Fruit fly (Drosophila melanogaster): ENCODE data around the gene oc.

The oc gene

DNA sequence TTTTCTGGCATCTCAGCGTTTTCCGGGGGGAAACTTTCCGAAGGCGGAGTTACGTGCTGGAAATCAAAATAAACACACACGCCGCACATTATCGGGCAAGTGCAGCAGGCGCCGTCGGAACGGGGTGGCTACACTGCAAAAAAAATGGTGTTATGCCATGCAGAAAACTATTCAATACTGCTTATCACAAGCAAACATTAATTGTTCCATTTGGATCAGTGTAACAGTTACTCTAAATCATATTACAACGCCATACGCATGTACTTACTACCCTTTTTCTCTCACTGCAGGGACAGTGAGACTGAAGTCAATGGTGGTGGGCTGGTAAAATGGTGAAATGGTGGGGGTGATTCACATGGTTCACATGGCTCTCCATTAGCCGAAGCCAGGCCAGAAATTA, 23.3 kb downstream of the oc start (continued):
- TF ChIP-seq CG14441 (GFP tag; IDR thresholded peaks at IDR 0.05), result no peak
- TF ChIP-seq oc (tag; optimal IDR thresholded peaks at IDR 0.05), result peak; percentile 94
- peak; percentile 39 for TF ChIP-seq CG3163 (GFP tag; optimal IDR thresholded peaks at IDR 0.05)
- no peak for TF ChIP-seq hth (optimal IDR thresholded peaks at IDR 0.05)
- TF ChIP-seq dmrt11E (tag; optimal IDR thresholded peaks at IDR 0.05), result peak; percentile 89
- peak; percentile 37 for TF ChIP-seq PHDP (tag; optimal IDR thresholded peaks at IDR 0.05)
- TF ChIP-seq bsh (GFP tag; optimal IDR thresholded peaks at IDR 0.05), result peak in 1 of 2 experiments; percentile 92
- peak; percentile 66 for TF ChIP-seq bcd (GFP tag; optimal IDR thresholded peaks at IDR 0.05)
- no peak for TF ChIP-seq sna (GFP tag; IDR thresholded peaks at IDR 0.05; ENCODE audit: partially characterized antibody)
- peak; percentile 30 for TF ChIP-seq lab (GFP tag; optimal IDR thresholded peaks at IDR 0.05)
- TF ChIP-seq Oli (tag; optimal IDR thresholded peaks at IDR 0.05), result peak; percentile 71
- no peak for TF ChIP-seq lbe (GFP tag; optimal IDR thresholded peaks at IDR 0.05)
- no peak for TF ChIP-seq chinmo (GFP tag; IDR thresholded peaks at IDR 0.05; ENCODE audit: partially characterized antibody)
- no peak for TF ChIP-seq D (optimal IDR thresholded peaks at IDR 0.05)
- TF ChIP-seq D (GFP tag; optimal IDR thresholded peaks at IDR 0.05), result peak; percentile 81
- TF ChIP-seq CG4404 (GFP tag; IDR thresholded peaks at IDR 0.05), result peak; percentile 77
- no peak for TF ChIP-seq bbx (GFP tag; IDR thresholded peaks at IDR 0.05; ENCODE audit: partially characterized antibody)
- no peak for TF ChIP-seq sd (tag; optimal IDR thresholded peaks at IDR 0.05)
- peak; percentile 85 for TF ChIP-seq jumu (GFP tag; optimal IDR thresholded peaks at IDR 0.05)
- peak; percentile 4 for TF ChIP-seq CG15011 (GFP tag; optimal IDR thresholded peaks at IDR 0.05)
- TF ChIP-seq HLH3B (GFP tag; IDR thresholded peaks at IDR 0.05), result peak; percentile 70
- no peak; the same call in 1 of the 2 replicates for TF ChIP-seq lmd (GFP tag; IDR thresholded peaks at IDR 0.05)
- peak; percentile 42 for TF ChIP-seq CG8089 (GFP tag; optimal IDR thresholded peaks at IDR 0.05)
- TF ChIP-seq ftz-f1 (GFP tag; optimal IDR thresholded peaks at IDR 0.05), result no peak
- peak; percentile 64 for TF ChIP-seq zen (tag; optimal IDR thresholded peaks at IDR 0.05)
- TF ChIP-seq Sox102F (GFP tag; optimal IDR thresholded peaks at IDR 0.05), result peak; percentile 69
- no peak for TF ChIP-seq CG15073 (GFP tag; optimal IDR thresholded peaks at IDR 0.05)
- TF ChIP-seq Bdp1 (GFP tag; optimal IDR thresholded peaks at IDR 0.05), result no peak
- peak; percentile 7 for TF ChIP-seq sqz (GFP tag; optimal IDR thresholded peaks at IDR 0.05)
- TF ChIP-seq kah (GFP tag; optimal IDR thresholded peaks at IDR 0.05), result no peak
- peak; percentile 72 for TF ChIP-seq NK7.1 (GFP tag; optimal IDR thresholded peaks at IDR 0.05)
- TF ChIP-seq ato (GFP tag; IDR thresholded peaks at IDR 0.05; ENCODE audit: partially characterized antibody), result no peak
- no peak for TF ChIP-seq zen2 (GFP tag; IDR thresholded peaks at IDR 0.05; ENCODE audit: partially characterized antibody)
- TF ChIP-seq CG7372 (GFP tag; IDR thresholded peaks at IDR 0.05), result peak; percentile 52
- TF ChIP-seq MESR4 (GFP tag; optimal IDR thresholded peaks at IDR 0.05), result no peak
- peak; percentile 64 for TF ChIP-seq gcm (GFP tag; optimal IDR thresholded peaks at IDR 0.05)
- TF ChIP-seq wdn (GFP tag; IDR thresholded peaks at IDR 0.05), result no peak
- TF ChIP-seq CG11456 (GFP tag; IDR thresholded peaks at IDR 0.05), result peak; percentile 65; the same call in 1 of the 3 replicates
- TF ChIP-seq Dbx (GFP tag; IDR thresholded peaks at IDR 0.05), result 0 out of 3 replicates have a peak, but pooled peaks have one; percentile 24
- peak; percentile 40; the same call in 1 of the 3 replicates for TF ChIP-seq B-H1 (GFP tag; IDR thresholded peaks at IDR 0.05)
- no peak for TF ChIP-seq exex (tag; optimal IDR thresholded peaks at IDR 0.05)
- TF ChIP-seq CG7556 (GFP tag; optimal IDR thresholded peaks at IDR 0.05), result peak; percentile 60
- no peak for TF ChIP-seq tup (GFP tag; optimal IDR thresholded peaks at IDR 0.05)
- TF ChIP-seq CG14965 (GFP tag; optimal IDR thresholded peaks at IDR 0.05; ENCODE audit: borderline replicate concordance), result peak; percentile 36
- TF ChIP-seq Atf6 (GFP tag; IDR thresholded peaks at IDR 0.05), result no peak
- no peak for TF ChIP-seq insv (GFP tag; optimal IDR thresholded peaks at IDR 0.05)
- TF ChIP-seq fru (optimal IDR thresholded peaks at IDR 0.05), result no peak
- no peak for TF ChIP-seq CG2116 (GFP tag; optimal IDR thresholded peaks at IDR 0.05)
- peak; percentile 78 for TF ChIP-seq CG12219 (GFP tag; optimal IDR thresholded peaks at IDR 0.05)
- TF ChIP-seq Doc3 (GFP tag; IDR thresholded peaks at IDR 0.05; ENCODE audit: partially characterized antibody), result no peak
- no peak for TF ChIP-seq gro (GFP tag; optimal IDR thresholded peaks at IDR 0.05)
